Fruit fly (Drosophila melanogaster): ENCODE data around the gene CG8032.

DNA sequence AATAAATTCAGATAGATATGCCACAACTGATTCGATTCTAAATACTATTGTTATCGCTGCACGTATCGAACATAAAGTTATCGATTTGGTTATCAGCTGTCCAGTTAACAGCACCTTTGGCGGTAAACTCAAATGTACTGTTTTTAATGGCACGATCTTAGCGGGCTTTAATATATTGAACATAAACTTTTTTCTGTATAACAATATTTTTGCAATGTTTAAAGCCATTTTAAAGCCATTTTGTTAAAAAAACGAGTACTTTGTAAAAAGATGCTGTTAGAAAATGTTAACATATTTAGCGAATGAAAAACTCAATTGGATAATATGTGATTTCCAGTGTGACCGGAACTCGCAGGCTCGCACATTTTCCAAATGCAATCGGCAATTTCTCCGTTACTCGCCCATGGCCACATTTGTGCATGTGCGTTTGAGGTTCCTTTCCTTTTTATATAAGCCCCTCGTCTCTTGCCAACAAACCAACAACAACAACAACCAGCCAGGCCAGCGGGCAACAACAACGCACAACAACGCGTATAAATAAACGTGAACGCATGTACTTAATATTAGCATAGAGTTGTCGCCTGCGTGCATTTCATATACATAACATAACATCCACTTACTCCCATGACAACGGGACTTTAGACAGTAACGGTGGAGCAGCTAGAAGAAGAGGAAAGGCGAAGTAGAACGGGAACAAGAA lies 52.1 kb downstream of the CG8032 start, which contains the start of gene TMEM216:
- TF ChIP-seq Oaz (GFP tag; IDR thresholded peaks at IDR 0.05): no peak
- no peak for TF ChIP-seq ash1 (GFP tag; optimal IDR thresholded peaks at IDR 0.05)
